Worm (Caenorhabditis elegans): ENCODE results near the gene fbxa-27.

DNA sequence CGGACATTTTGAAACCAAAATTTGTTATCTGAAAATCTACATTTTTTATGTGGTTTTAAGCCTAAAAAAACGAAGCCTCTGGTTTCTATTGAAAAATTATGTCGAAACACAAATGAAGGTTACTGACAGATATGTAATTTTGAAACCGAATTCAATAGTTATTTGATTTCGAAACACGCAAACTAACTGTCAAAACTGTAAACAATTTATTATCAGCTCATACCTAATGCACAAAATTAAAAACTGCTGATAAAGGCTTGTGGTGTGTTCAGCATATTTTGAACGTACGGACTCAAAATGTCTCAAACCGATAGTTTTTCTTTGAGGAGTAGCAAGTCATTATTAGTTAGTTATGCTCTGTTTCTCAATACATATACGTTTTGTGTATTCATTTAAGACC lies 281 bp upstream of the fbxa-27 start, which contains the start of gene fbxa-26:
- TF ChIP-seq unc-130 (tag; optimal IDR thresholded peaks at IDR 0.05) (no peak), pag-3 (tag; optimal IDR thresholded peaks at IDR 0.05; ENCODE audit: borderline replicate concordance, insufficient read depth) (no peak), ama-1 (optimal IDR thresholded peaks at IDR 0.05) (no peak), ceh-63 (GFP tag; optimal IDR thresholded peaks at IDR 0.05) (no peak), snpc-4 (tag; optimal IDR thresholded peaks at IDR 0.05) (no peak)

Data from whole organism, L1 larva.